Worm (Caenorhabditis elegans) whole organism, L1 larva: ENCODE results near the gene dsl-1.

Experiments
- unc-30 ChIP-seq: sonication (generic microtip); optimal IDR thresholded peaks from 2 replicates; lab custom pipeline; 2017; ENCODE audit warnings: missing biosample characterization, missing genetic modification characterization
- zip-4 ChIP-seq: fragments of 200-800 bp; sonication (Bioruptor generic); optimal IDR thresholded peaks from 2 replicates; lab custom pipeline; 2018; ENCODE audit warnings: mild to moderate bottlenecking, missing genetic modification characterization, moderate library complexity, missing compliant biosample characterization

DNA sequence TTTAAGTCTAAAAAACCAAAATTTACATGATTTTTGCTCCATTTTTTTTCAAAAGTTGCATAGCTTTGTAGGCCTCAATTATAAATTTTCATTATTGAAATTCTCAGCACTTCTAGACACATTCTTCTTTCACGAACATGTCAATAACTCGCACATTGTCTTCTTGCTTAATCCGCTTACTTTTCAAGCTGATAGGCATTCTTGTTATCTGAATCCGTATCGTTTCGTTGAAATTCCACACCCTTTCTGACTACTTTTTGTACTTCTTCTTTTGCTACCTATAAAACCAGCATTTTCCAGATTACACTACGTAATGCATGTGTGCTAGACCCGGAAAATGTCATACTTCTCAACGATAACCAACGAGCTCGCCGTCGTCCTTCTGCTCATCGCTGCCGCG lies 8.4 kb upstream of the dsl-1 start, which contains the start of gene W09G12.9:
- no peak for TF ChIP-seq zip-4
- TF ChIP-seq unc-30: no peak
